Fruit fly (Drosophila melanogaster): ENCODE results near the gene mRpL37.
A peak's percentile ranks its signal among the peaks of the same experiment; 100 is the strongest.

Gene mRpL37

dm6 chr3R:10784058-10784499, at the start of gene mRpL37, which contains the start of gene Rbp1:
TSS of gene mRpL37 (minus strand) at chr3R:10784092.
TSS of gene Rbp1 (plus strand) at chr3R:10784383.
- TF ChIP-seq Myc (optimal IDR thresholded peaks at IDR 0.05) (no peak), foxo (GFP tag; optimal IDR thresholded peaks at IDR 0.05) (peak in 1 of 2 experiments; percentile 90), Vsx2 (GFP tag; optimal IDR thresholded peaks at IDR 0.05; ENCODE audit: partially characterized antibody) (no peak), Hr83 (GFP tag; optimal IDR thresholded peaks at IDR 0.05; ENCODE audit: poor library complexity, severe bottlenecking) (no peak), CG32264 (GFP tag; optimal IDR thresholded peaks at IDR 0.05) (no peak), Hr78 (GFP tag; optimal IDR thresholded peaks at IDR 0.05) (no peak), tai (GFP tag; optimal IDR thresholded peaks at IDR 0.05) (no peak), CG9705 (GFP tag; optimal IDR thresholded peaks at IDR 0.05) (peak; percentile 73), woc (GFP tag; optimal IDR thresholded peaks at IDR 0.05) (peak; percentile 82), jim (GFP tag; optimal IDR thresholded peaks at IDR 0.05) (peak; percentile 22), HLH106 (tag; optimal IDR thresholded peaks at IDR 0.05) (peak; percentile 95), ey (GFP tag; optimal IDR thresholded peaks at IDR 0.05) (peak; percentile 61), usp (GFP tag; optimal IDR thresholded peaks at IDR 0.05) (no peak), Jra (GFP tag; optimal IDR thresholded peaks at IDR 0.05) (peak; percentile 30), OdsH (GFP tag; optimal IDR thresholded peaks at IDR 0.05) (peak; percentile 67), Dif (GFP tag; optimal IDR thresholded peaks at IDR 0.05; ENCODE audit: partially characterized antibody) (no peak), dmrt93B (GFP tag; optimal IDR thresholded peaks at IDR 0.05) (peak; percentile 82), dsf (GFP tag; optimal IDR thresholded peaks at IDR 0.05; ENCODE audit: borderline replicate concordance) (peak; percentile 24), dl (GFP tag; optimal IDR thresholded peaks at IDR 0.05; ENCODE audit: insufficient read depth in 1 of 2, partially characterized antibody in 2 of 2) (no peak), Rel (GFP tag; optimal IDR thresholded peaks at IDR 0.05) (no peak), Rel (tag; optimal IDR thresholded peaks at IDR 0.05) (no peak), Mio (GFP tag; optimal IDR thresholded peaks at IDR 0.05) (no peak), sv (GFP tag; optimal IDR thresholded peaks at IDR 0.05) (peak; percentile 55), Sp1 (GFP tag; optimal IDR thresholded peaks at IDR 0.05) (no peak), Dfd (GFP tag; optimal IDR thresholded peaks at IDR 0.05) (no peak), br (GFP tag; optimal IDR thresholded peaks at IDR 0.05) (peak; percentile 32), pan (optimal IDR thresholded peaks at IDR 0.05) (no peak), sage (GFP tag; optimal IDR thresholded peaks at IDR 0.05) (no peak), Hnf4 (GFP tag; optimal IDR thresholded peaks at IDR 0.05) (peak; percentile 77), rgr (GFP tag; optimal IDR thresholded peaks at IDR 0.05) (peak; percentile 77), psq (GFP tag; optimal IDR thresholded peaks at IDR 0.05) (peak; percentile 70), h (GFP tag; optimal IDR thresholded peaks at IDR 0.05) (peak; percentile 86), GATAd (GFP tag; optimal IDR thresholded peaks at IDR 0.05) (peak; percentile 50), Abd-B (GFP tag; optimal IDR thresholded peaks at IDR 0.05) (no peak), brk (GFP tag; optimal IDR thresholded peaks at IDR 0.05) (no peak), fru (GFP tag; optimal IDR thresholded peaks at IDR 0.05) (no peak), N (GFP tag; optimal IDR thresholded peaks at IDR 0.05) (no peak)

DNA sequence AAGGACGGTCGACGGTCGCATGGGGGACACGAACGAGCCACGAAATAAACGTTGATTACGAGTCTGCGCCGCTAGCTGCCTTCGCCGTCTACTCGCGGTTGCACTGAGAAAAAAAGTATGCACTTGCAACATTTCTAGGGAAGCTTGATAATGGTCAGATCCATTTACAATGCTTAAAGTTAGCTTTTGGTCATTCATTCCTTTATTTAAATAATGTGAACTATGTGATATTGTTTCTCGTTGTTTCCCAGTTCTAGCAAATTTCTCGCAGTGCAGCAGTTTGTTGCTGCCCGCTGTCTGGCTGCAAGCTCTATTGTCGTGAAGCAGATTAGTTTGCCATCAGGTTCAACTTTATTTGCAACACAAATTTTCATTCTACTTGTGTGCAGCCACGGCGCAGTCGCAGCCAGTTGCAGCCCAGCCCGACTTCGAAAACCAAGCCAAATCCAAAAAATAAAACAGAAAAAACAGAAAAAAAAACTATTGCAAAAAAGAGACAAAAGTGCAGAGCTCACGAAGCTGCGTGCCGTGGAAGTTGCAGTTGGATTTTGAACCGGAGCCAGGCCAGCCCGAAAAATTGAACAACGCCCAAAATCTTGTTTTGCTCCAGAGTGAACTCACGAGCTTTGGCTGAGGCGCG, 48.8 kb upstream of the mRpL37 start:
- TF ChIP-seq dl (GFP tag; optimal IDR thresholded peaks at IDR 0.05; ENCODE audit: insufficient read depth in 1 of 2, partially characterized antibody in 2 of 2) (no peak), Dif (GFP tag; optimal IDR thresholded peaks at IDR 0.05; ENCODE audit: partially characterized antibody) (no peak), foxo (GFP tag; optimal IDR thresholded peaks at IDR 0.05) (peak in 1 of 2 experiments; percentile 47), CG9705 (GFP tag; optimal IDR thresholded peaks at IDR 0.05) (no peak), lola (GFP tag; optimal IDR thresholded peaks at IDR 0.05) (no peak), dsf (GFP tag; optimal IDR thresholded peaks at IDR 0.05; ENCODE audit: borderline replicate concordance) (no peak), Vsx2 (GFP tag; optimal IDR thresholded peaks at IDR 0.05; ENCODE audit: partially characterized antibody) (no peak), dmrt93B (GFP tag; optimal IDR thresholded peaks at IDR 0.05) (peak; percentile 9), sv (GFP tag; optimal IDR thresholded peaks at IDR 0.05) (no peak), Abd-B (GFP tag; optimal IDR thresholded peaks at IDR 0.05) (no peak), psq (GFP tag; optimal IDR thresholded peaks at IDR 0.05) (no peak), h (GFP tag; optimal IDR thresholded peaks at IDR 0.05) (peak; percentile 47), woc (GFP tag; optimal IDR thresholded peaks at IDR 0.05) (no peak), N (GFP tag; optimal IDR thresholded peaks at IDR 0.05) (no peak), Hr83 (GFP tag; optimal IDR thresholded peaks at IDR 0.05; ENCODE audit: poor library complexity, severe bottlenecking) (no peak), fru (GFP tag; optimal IDR thresholded peaks at IDR 0.05) (peak; percentile 34), GATAd (GFP tag; optimal IDR thresholded peaks at IDR 0.05) (no peak), Dfd (GFP tag; optimal IDR thresholded peaks at IDR 0.05) (no peak), brk (GFP tag; optimal IDR thresholded peaks at IDR 0.05) (no peak), CrebA (GFP tag; optimal IDR thresholded peaks at IDR 0.05; ENCODE audit: borderline replicate concordance) (no peak), Hnf4 (GFP tag; optimal IDR thresholded peaks at IDR 0.05) (no peak), ey (GFP tag; optimal IDR thresholded peaks at IDR 0.05) (no peak), HLH106 (tag; optimal IDR thresholded peaks at IDR 0.05) (peak; percentile 7), tai (GFP tag; optimal IDR thresholded peaks at IDR 0.05) (no peak), br (GFP tag; optimal IDR thresholded peaks at IDR 0.05) (no peak), Hr78 (GFP tag; optimal IDR thresholded peaks at IDR 0.05) (no peak), Jra (GFP tag; optimal IDR thresholded peaks at IDR 0.05) (no peak), jim (GFP tag; optimal IDR thresholded peaks at IDR 0.05) (no peak), rgr (GFP tag; optimal IDR thresholded peaks at IDR 0.05) (no peak), pan (optimal IDR thresholded peaks at IDR 0.05) (no peak), Myc (optimal IDR thresholded peaks at IDR 0.05) (no peak), sage (GFP tag; optimal IDR thresholded peaks at IDR 0.05) (no peak)
